Fruit fly (Drosophila melanogaster) whole organism, wandering third instar larva: ENCODE measurements around the gene CNMa.

Source experiments
- Abd-B ChIP-seq: fragments of >200 bp; optimal IDR thresholded peaks from 2 replicates; lab custom pipeline; 2017; ENCODE audit warnings: missing biosample characterization, missing genetic modification characterization
- CrebA ChIP-seq: fragments of 200-800 bp; sonication (Bioruptor generic); optimal IDR thresholded peaks from 2 replicates; lab custom pipeline; 2016; ENCODE audit warnings: missing biosample characterization, mild to moderate bottlenecking, missing genetic modification characterization, borderline replicate concordance
- Vsx2 ChIP-seq: fragments of 200-300, 225-300 bp; sonication (Bioruptor generic); optimal IDR thresholded peaks from 2 replicates; lab custom pipeline; 2018; ENCODE audit warnings: missing biosample characterization, missing genetic modification characterization; ENCODE audit not compliant: partially characterized antibody
- br ChIP-seq: fragments of 200-800 bp; sonication (Bioruptor generic); optimal IDR thresholded peaks from 2 replicates; lab custom pipeline; 2016; ENCODE audit warnings: missing biosample characterization, missing genetic modification characterization
- h ChIP-seq: fragments of 200-800 bp; sonication (Bioruptor generic); optimal IDR thresholded peaks from 3 replicates; lab custom pipeline; 2016; ENCODE audit warnings: missing biosample characterization, mild to moderate bottlenecking, missing genetic modification characterization
- jim ChIP-seq: fragments of 175-275, 200-325 bp; sonication (Bioruptor generic); optimal IDR thresholded peaks from 2 replicates; lab custom pipeline; 2016; ENCODE audit warnings: missing biosample characterization, mild to moderate bottlenecking, missing genetic modification characterization
- lola ChIP-seq: fragments of >200 bp; optimal IDR thresholded peaks from 2 replicates; lab custom pipeline; 2017; ENCODE audit warnings: missing biosample characterization, missing genetic modification characterization
- woc ChIP-seq: sonication (Bioruptor generic); optimal IDR thresholded peaks from 2 replicates; lab custom pipeline; 2016; ENCODE audit warnings: missing biosample characterization, mild to moderate bottlenecking, missing genetic modification characterization

dm6 chr3L:1884652-1885051 is 29.3 kb upstream of the CNMa start, which contains the start of gene Aprt:
- TF ChIP-seq h (GFP tag; lab: Kevin White, UChicago): no peak
- no peak for TF ChIP-seq CrebA (GFP tag; lab: Kevin White, UChicago)
- no peak for TF ChIP-seq Vsx2
- TF ChIP-seq woc (GFP tag; lab: Kevin White, UChicago): no peak
- no peak for TF ChIP-seq br (GFP tag; lab: Kevin White, UChicago)
- no peak for TF ChIP-seq lola (GFP tag; lab: Kevin White, UChicago)
- no peak for TF ChIP-seq Abd-B (GFP tag; lab: Kevin White, UChicago)
- TF ChIP-seq jim (GFP tag; lab: Kevin White, UChicago): no peak
